Worm (Caenorhabditis elegans) whole organism, midembryonic: ENCODE measurements around the gene srsx-33.

ENCODE experiments used
- flt-1 ChIP-seq: fragments of 200-800 bp; sonication (Bioruptor generic); IDR thresholded peaks from 2 replicates; pipeline ENCODE4 v1.3.6; 2022; ENCODE audit warnings: missing genetic modification characterization, missing compliant biosample characterization
- tab-1 ChIP-seq: fragments of 200-800 bp; sonication (Bioruptor generic); IDR thresholded peaks from 2 replicates; pipeline ENCODE4 v1.3.6; 2022; ENCODE audit warnings: missing genetic modification characterization, missing compliant biosample characterization
- ztf-23 ChIP-seq: fragments of 200-800 bp; sonication (Bioruptor generic); IDR thresholded peaks from 2 replicates; pipeline ENCODE4 v1.3.6; 2022; ENCODE audit warnings: missing genetic modification reagents, missing genetic modification characterization, missing compliant biosample characterization

DNA sequence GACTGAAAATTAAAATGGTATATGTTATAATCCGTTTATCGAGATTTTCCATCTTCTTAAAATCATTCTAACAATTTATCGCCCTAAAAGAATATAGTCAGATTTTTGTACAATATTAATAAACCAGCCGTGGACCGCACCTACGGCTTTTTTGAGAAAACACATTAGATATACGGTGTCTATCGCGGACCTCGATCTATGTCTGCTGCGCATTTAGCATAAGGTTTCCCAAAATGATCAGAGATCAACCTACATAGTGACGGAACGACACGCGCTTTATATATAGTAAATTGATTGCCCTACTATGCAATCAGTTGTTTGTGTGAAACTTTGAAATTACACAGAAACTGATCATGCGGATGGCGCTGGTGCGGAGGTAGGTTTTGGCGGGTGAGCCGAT is 40.4 kb upstream of the srsx-33 start:
- TF ChIP-seq flt-1 (no peak), ztf-23 (GFP tag; lab: Robert Waterston, UW) (no peak), tab-1 (no peak)
